Worm (Caenorhabditis elegans) whole organism, midembryonic: Measurements from ENCODE around the gene F11C1.1.

Experiments
- T22C8.4 ChIP-seq: fragments of 200-800 bp; sonication (Bioruptor generic); IDR thresholded peaks from 2 replicates; pipeline ENCODE4 v1.3.6; 2022; ENCODE audit warnings: missing genetic modification characterization, missing compliant biosample characterization
- flt-1 ChIP-seq: fragments of 200-800 bp; sonication (Bioruptor generic); IDR thresholded peaks from 2 replicates; pipeline ENCODE4 v1.3.6; 2022; ENCODE audit warnings: missing genetic modification characterization, missing compliant biosample characterization
- med-1 ChIP-seq: sonication (generic microtip); optimal IDR thresholded peaks from 2 replicates; lab custom pipeline; 2017; ENCODE audit warnings: missing genetic modification characterization, mild to moderate bottlenecking, missing compliant biosample characterization, antibody characterized with exemption, missing genetic modification reagents; ENCODE audit not compliant: insufficient read depth
- ref-1 ChIP-seq: fragments of 200-800 bp; sonication (Bioruptor generic); conservative IDR thresholded peaks from 2 replicates; pipeline ENCODE4 v1.3.6; 2022; ENCODE audit warnings: missing genetic modification reagents, missing genetic modification characterization, missing compliant biosample characterization
- ztf-23 ChIP-seq: fragments of 200-800 bp; sonication (Bioruptor generic); IDR thresholded peaks from 2 replicates; pipeline ENCODE4 v1.3.6; 2022; ENCODE audit warnings: missing genetic modification reagents, missing genetic modification characterization, missing compliant biosample characterization
- ztf-29 ChIP-seq: fragments of 200-800 bp; sonication (Bioruptor generic); IDR thresholded peaks from 2 replicates; pipeline ENCODE4 v1.3.6; 2022; ENCODE audit warnings: missing genetic modification reagents, missing genetic modification characterization, missing compliant biosample characterization

DNA sequence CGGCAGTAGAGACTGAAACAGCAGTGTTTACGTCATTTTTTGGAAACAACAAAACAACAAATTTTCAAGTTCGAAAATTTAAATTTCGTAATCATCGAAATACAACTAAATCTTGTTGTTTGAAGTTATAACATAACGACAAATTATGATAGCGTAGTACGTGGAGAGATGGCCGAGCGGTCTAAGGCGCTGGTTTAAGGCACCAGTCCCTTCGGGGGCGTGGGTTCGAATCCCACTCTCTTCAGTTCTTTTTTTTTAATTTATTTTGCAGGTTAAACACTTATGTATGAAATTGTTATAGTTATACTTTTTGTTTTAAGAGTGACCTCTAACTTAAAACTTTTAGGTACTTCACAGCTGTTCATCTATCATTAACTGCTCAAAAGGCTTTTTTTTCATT lies 48.1 kb downstream of the F11C1.1 start:
- TF ChIP-seq flt-1 (GFP tag; lab: Robert Waterston, UW): no peak
- no peak for TF ChIP-seq ztf-23 (GFP tag; lab: Robert Waterston, UW)
- TF ChIP-seq ztf-29 (GFP tag; lab: Robert Waterston, UW): no peak
- no peak for TF ChIP-seq T22C8.4 (GFP tag; lab: Robert Waterston, UW)
- TF ChIP-seq ref-1: no peak
- TF ChIP-seq med-1: no peak
